Worm (Caenorhabditis elegans) whole organism, L1 larva: ENCODE data around the gene T08D10.5.

Experiments used
- ama-1 ChIP-seq: fragments of 150-350 bp; optimal IDR thresholded peaks from 2 replicates; lab custom pipeline; 2014
- fkh-10 ChIP-seq: sonication (generic microtip); optimal IDR thresholded peaks from 2 replicates; lab custom pipeline; 2017; ENCODE audit warnings: missing biosample characterization, missing genetic modification reagents, missing genetic modification characterization

- TF ChIP-seq fkh-10 (GFP tag; lab: Kevin White, UChicago) (no peak), ama-1 (lab: Kevin White, UChicago) (no peak)
Measured at ce11 chrX:11996606-11997005, 39.3 kb downstream of the T08D10.5 start.
